Worm (Caenorhabditis elegans) whole organism, midembryonic: Measurements from ENCODE around the gene clec-218.

Experiments used
- flt-1 ChIP-seq: fragments of 200-800 bp; sonication (Bioruptor generic); IDR thresholded peaks from 2 replicates; pipeline ENCODE4 v1.3.6; 2022; ENCODE audit warnings: missing genetic modification characterization, missing compliant biosample characterization
- tab-1 ChIP-seq: fragments of 200-800 bp; sonication (Bioruptor generic); IDR thresholded peaks from 2 replicates; pipeline ENCODE4 v1.3.6; 2022; ENCODE audit warnings: missing genetic modification characterization, missing compliant biosample characterization
- ztf-23 ChIP-seq: fragments of 200-800 bp; sonication (Bioruptor generic); IDR thresholded peaks from 2 replicates; pipeline ENCODE4 v1.3.6; 2022; ENCODE audit warnings: missing genetic modification reagents, missing genetic modification characterization, missing compliant biosample characterization

DNA sequence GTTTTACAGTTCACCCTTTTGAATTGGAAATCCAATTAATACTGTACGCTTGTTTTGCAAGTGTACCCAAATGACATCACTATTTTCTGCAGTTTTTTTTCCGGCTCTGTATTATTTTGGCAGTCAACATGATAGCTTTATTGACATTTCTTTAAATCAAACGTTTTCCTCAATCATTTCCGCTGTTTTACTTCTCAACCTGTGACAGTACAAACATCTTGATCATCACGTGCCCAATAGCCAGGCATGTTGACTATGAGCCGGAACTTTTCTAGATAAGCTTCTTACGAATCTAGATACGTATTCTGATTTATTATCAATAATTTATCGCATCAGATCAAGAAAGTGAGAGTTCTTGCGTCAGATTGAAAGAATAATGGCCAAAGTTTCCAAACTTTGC, 37.9 kb upstream of the clec-218 start:
- no peak for TF ChIP-seq ztf-23
- no peak for TF ChIP-seq flt-1
- no peak for TF ChIP-seq tab-1 (GFP tag; lab: Robert Waterston, UW)
